Fruit fly (Drosophila melanogaster) whole organism, embryonic: ENCODE measurements around the gene CG8206.
A peak's percentile ranks its signal among the peaks of the same experiment; 100 is the strongest.

ENCODE experiments used
- Ada2b ChIP-seq: fragments of 200-800 bp; sonication (Bioruptor generic); IDR thresholded peaks from 2 replicates; pipeline ENCODE4 v1.3.6; 2022; ENCODE audit warnings: missing biosample characterization, missing genetic modification characterization
- CG10979 ChIP-seq: fragments of 200-800 bp; sonication (Bioruptor generic); optimal IDR thresholded peaks from 2 replicates; lab custom pipeline; 2018; ENCODE audit warnings: missing biosample characterization, mild to moderate bottlenecking, missing genetic modification characterization, moderate library complexity
- CG11093 ChIP-seq: fragments of 200-800 bp; sonication (Bioruptor generic); IDR thresholded peaks from 3 replicates; pipeline ENCODE4 v1.3.6; 2022; ENCODE audit warnings: missing biosample characterization, missing genetic modification characterization
- CG11696 ChIP-seq: fragments of 200-800 bp; sonication (Bioruptor generic); IDR thresholded peaks from 2 replicates; pipeline ENCODE4 v1.3.6; 2022; ENCODE audit warnings: missing biosample characterization, missing genetic modification characterization
- CG12104 ChIP-seq: fragments of 200-800 bp; sonication (Bioruptor generic); optimal IDR thresholded peaks from 3 replicates; lab custom pipeline; 2016; ENCODE audit warnings: missing biosample characterization, missing genetic modification characterization
- CG13287 ChIP-seq: fragments of 200-800 bp; sonication (Bioruptor generic); IDR thresholded peaks from 2 replicates; pipeline ENCODE4 v1.3.6; 2022; ENCODE audit warnings: missing biosample characterization, missing genetic modification characterization; ENCODE audit not compliant: partially characterized antibody
- CG13424 ChIP-seq: fragments of 200-800 bp; sonication (Bioruptor generic); optimal IDR thresholded peaks from 2 replicates; lab custom pipeline; 2019; ENCODE audit warnings: missing biosample characterization, mild to moderate bottlenecking, missing genetic modification characterization, moderate library complexity
- CG14667 ChIP-seq: fragments of 200-800 bp; sonication (Bioruptor generic); IDR thresholded peaks from 2 replicates; pipeline ENCODE4 v1.3.6; 2022; ENCODE audit warnings: missing biosample characterization, missing genetic modification characterization
- CG1602 ChIP-seq: fragments of 200-800 bp; sonication (Bioruptor generic); optimal IDR thresholded peaks from 3 replicates; lab custom pipeline; 2016; ENCODE audit warnings: missing biosample characterization, missing genetic modification characterization
- CG1647 ChIP-seq: fragments of 200-800 bp; sonication (Bioruptor generic); optimal IDR thresholded peaks from 3 replicates; lab custom pipeline; 2016; ENCODE audit warnings: missing biosample characterization, missing genetic modification characterization
- CG17802 ChIP-seq: fragments of 200-800 bp; sonication (Bioruptor generic); optimal IDR thresholded peaks from 2 replicates; lab custom pipeline; 2018; ENCODE audit warnings: missing biosample characterization, mild to moderate bottlenecking, missing genetic modification characterization, moderate library complexity
- CG18476 ChIP-seq: fragments of 200-800 bp; sonication (Bioruptor generic); optimal IDR thresholded peaks from 2 replicates; lab custom pipeline; 2016; ENCODE audit warnings: missing biosample characterization, mild to moderate bottlenecking, missing genetic modification characterization
- CG2120 ChIP-seq: fragments of 200-800 bp; sonication (Bioruptor generic); optimal IDR thresholded peaks from 3 replicates; lab custom pipeline; 2016; ENCODE audit warnings: missing biosample characterization, missing genetic modification characterization
- CG2202 ChIP-seq: fragments of 200-800 bp; sonication (Bioruptor generic); optimal IDR thresholded peaks from 2 replicates; lab custom pipeline; 2018; ENCODE audit warnings: missing biosample characterization, mild to moderate bottlenecking, missing genetic modification characterization
- CG2875 ChIP-seq: fragments of 200-800 bp; sonication (Bioruptor generic); optimal IDR thresholded peaks from 2 replicates; lab custom pipeline; 2017; ENCODE audit warnings: missing biosample characterization, mild to moderate bottlenecking, missing genetic modification characterization, missing genetic modification reagents
- CG32767 ChIP-seq: fragments of 200-800 bp; sonication (Bioruptor generic); IDR thresholded peaks from 2 replicates; pipeline ENCODE4 v1.3.6; 2022; ENCODE audit warnings: missing biosample characterization, missing genetic modification characterization
- CG32772 ChIP-seq: fragments of 200-800 bp; sonication (Bioruptor generic); IDR thresholded peaks from 2 replicates; pipeline ENCODE4 v1.3.6; 2022; ENCODE audit warnings: missing biosample characterization, missing genetic modification characterization
- CG3726 ChIP-seq: fragments of 200-800 bp; sonication (Bioruptor generic); IDR thresholded peaks from 3 replicates; pipeline ENCODE4, ENCODE4 v1.3.6; 2022; ENCODE audit warnings: missing biosample characterization, missing genetic modification characterization
- CG3995 ChIP-seq: fragments of 200-800 bp; sonication (Bioruptor generic); optimal IDR thresholded peaks from 3 replicates; lab custom pipeline; 2016; ENCODE audit warnings: missing biosample characterization, missing genetic modification characterization
- CG4707 ChIP-seq: fragments of 200-800 bp; sonication (Bioruptor generic); optimal IDR thresholded peaks from 2 replicates; lab custom pipeline; 2018; ENCODE audit warnings: missing biosample characterization, mild to moderate bottlenecking, missing genetic modification characterization, moderate library complexity
- CG7928 ChIP-seq: fragments of 200-800 bp; sonication (Bioruptor generic); optimal IDR thresholded peaks from 2 replicates; lab custom pipeline; 2017; ENCODE audit warnings: missing biosample characterization, mild to moderate bottlenecking, missing genetic modification characterization
- CG8089 ChIP-seq: fragments of 200-800 bp; sonication (Bioruptor generic); optimal IDR thresholded peaks from 3 replicates; lab custom pipeline; 2016; ENCODE audit warnings: missing biosample characterization, missing genetic modification characterization
- CG8924 ChIP-seq: fragments of 200-800 bp; optimal IDR thresholded peaks from 3 replicates; lab custom pipeline; 2019; ENCODE audit warnings: missing biosample characterization, mild to moderate bottlenecking, missing genetic modification characterization, moderate library complexity
- CoRest ChIP-seq: fragments of 200-800 bp; sonication (Bioruptor generic); optimal IDR thresholded peaks from 3 replicates; lab custom pipeline; 2018; ENCODE audit warnings: missing biosample characterization, mild to moderate bottlenecking, missing genetic modification characterization, moderate library complexity
- Deaf1 ChIP-seq: fragments of 200-800 bp; optimal IDR thresholded peaks from 3 replicates; lab custom pipeline; 2019; ENCODE audit warnings: missing biosample characterization, mild to moderate bottlenecking, missing genetic modification characterization, moderate library complexity
- Dip2 ChIP-seq: fragments of 200-800 bp; sonication (Bioruptor generic); IDR thresholded peaks from 2 replicates; pipeline ENCODE4 v1.3.6; 2022; ENCODE audit warnings: missing biosample characterization, missing genetic modification characterization
- Dip3 ChIP-seq: fragments of 200-800 bp; sonication (Bioruptor generic); optimal IDR thresholded peaks from 3 replicates; lab custom pipeline; 2016; ENCODE audit warnings: missing biosample characterization, missing genetic modification characterization
- Dll ChIP-seq: fragments of 200-800 bp; sonication (Bioruptor generic); IDR thresholded peaks from 4 replicates; pipeline ENCODE4 v1.3.6; 2022; ENCODE audit warnings: missing biosample characterization, missing genetic modification characterization; ENCODE audit not compliant: partially characterized antibody
- E2f1 ChIP-seq: fragments of 200-800 bp; sonication (Bioruptor generic); IDR thresholded peaks from 2 replicates; pipeline ENCODE4 v1.3.6; 2022; ENCODE audit warnings: missing biosample characterization, missing genetic modification characterization
- Lim3 ChIP-seq: fragments of 200-800 bp; sonication (Bioruptor generic); IDR thresholded peaks from 2 replicates; pipeline ENCODE4 v1.3.6; 2022; ENCODE audit warnings: missing biosample characterization, missing genetic modification characterization
- Mrtf ChIP-seq: fragments of 200-800 bp; sonication (Bioruptor generic); IDR thresholded peaks from 3 replicates; pipeline ENCODE4 v1.3.6; 2022; ENCODE audit warnings: missing biosample characterization, missing genetic modification characterization
- Six4 ChIP-seq: fragments of 200-800 bp; sonication (Bioruptor generic); optimal IDR thresholded peaks from 2 replicates; lab custom pipeline; 2016; ENCODE audit warnings: missing biosample characterization, missing genetic modification characterization
- Vsx1 ChIP-seq: fragments of 200-800 bp; sonication (Bioruptor generic); optimal IDR thresholded peaks from 2 replicates; lab custom pipeline; 2017; ENCODE audit warnings: missing biosample characterization, mild to moderate bottlenecking, missing genetic modification characterization, missing genetic modification reagents
- az2 ChIP-seq: fragments of 200-800 bp; sonication (Bioruptor generic); optimal IDR thresholded peaks from 3 replicates; lab custom pipeline; 2016; ENCODE audit warnings: missing biosample characterization, missing genetic modification characterization
- chm ChIP-seq: fragments of 200-800 bp; sonication (Bioruptor generic); IDR thresholded peaks from 2 replicates; pipeline ENCODE4 v1.3.6; 2022; ENCODE audit warnings: missing biosample characterization, missing genetic modification characterization
- corto ChIP-seq: fragments of 200-800 bp; sonication (Bioruptor generic); optimal IDR thresholded peaks from 2 replicates; lab custom pipeline; 2016; ENCODE audit warnings: missing biosample characterization, mild to moderate bottlenecking, missing genetic modification characterization, moderate library complexity
- crp ChIP-seq, 2 experiments: fragments of 200-800 bp; sonication (Bioruptor generic); optimal IDR thresholded peaks; 2 replicates in 1 of 2; 3 replicates in 1 of 2; lab custom pipeline; 2017; ENCODE audit warnings: missing biosample characterization in 2 of 2, missing genetic modification characterization in 2 of 2, mild to moderate bottlenecking in 1 of 2, moderate library complexity in 1 of 2
- cwo ChIP-seq: fragments of 200-800 bp; sonication (Bioruptor generic); optimal IDR thresholded peaks from 3 replicates; lab custom pipeline; 2017; ENCODE audit warnings: missing biosample characterization, missing genetic modification characterization, mild to moderate bottlenecking, moderate library complexity, missing genetic modification reagents
- dati ChIP-seq: fragments of 200-800 bp; sonication (Bioruptor generic); IDR thresholded peaks from 2 replicates; pipeline ENCODE4 v1.3.6; 2022; ENCODE audit warnings: missing biosample characterization, missing genetic modification characterization
- fd3F ChIP-seq: fragments of 200-800 bp; sonication (Bioruptor generic); optimal IDR thresholded peaks from 2 replicates; lab custom pipeline; 2018; ENCODE audit warnings: missing biosample characterization, mild to moderate bottlenecking, missing genetic modification characterization, moderate library complexity
- ftz-f1 ChIP-seq: fragments of 200-800 bp; sonication (Bioruptor generic); optimal IDR thresholded peaks from 2 replicates; lab custom pipeline; 2016; ENCODE audit warnings: missing biosample characterization, missing genetic modification characterization
- fu2 ChIP-seq: fragments of 200-800 bp; sonication (Bioruptor generic); optimal IDR thresholded peaks from 2 replicates; lab custom pipeline; 2016; ENCODE audit warnings: missing biosample characterization, missing genetic modification characterization
- gt ChIP-seq: fragments of 200-800 bp; sonication (Bioruptor generic); IDR thresholded peaks from 2 replicates; pipeline ENCODE4 v1.3.6; 2022; ENCODE audit warnings: missing biosample characterization, missing genetic modification characterization
- hb ChIP-seq: fragments of 200-800 bp; sonication (Bioruptor generic); IDR thresholded peaks from 3 replicates; pipeline ENCODE4 v1.3.6; 2022; ENCODE audit warnings: missing biosample characterization, missing genetic modification characterization; ENCODE audit not compliant: partially characterized antibody
- inv ChIP-seq: fragments of 200-800 bp; sonication (Bioruptor generic); IDR thresholded peaks from 2 replicates; pipeline ENCODE4 v1.3.6; 2022; ENCODE audit warnings: missing biosample characterization, missing genetic modification characterization; ENCODE audit not compliant: partially characterized antibody
- lbe ChIP-seq: fragments of 200-800 bp; sonication (Bioruptor generic); optimal IDR thresholded peaks from 2 replicates; lab custom pipeline; 2016; ENCODE audit warnings: missing biosample characterization, mild to moderate bottlenecking, missing genetic modification characterization
- maf-S ChIP-seq: fragments of 200-800 bp; sonication (Bioruptor generic); optimal IDR thresholded peaks from 2 replicates; lab custom pipeline; 2016; ENCODE audit warnings: missing biosample characterization, missing genetic modification characterization
- mirr ChIP-seq: fragments of 200-800 bp; sonication (Bioruptor generic); optimal IDR thresholded peaks from 3 replicates; lab custom pipeline; 2018; ENCODE audit warnings: missing biosample characterization, mild to moderate bottlenecking, missing genetic modification characterization
- nerfin-2 ChIP-seq: fragments of 200-800 bp; sonication (Bioruptor generic); IDR thresholded peaks from 2 replicates; pipeline ENCODE4 v1.3.6; 2022; ENCODE audit warnings: missing biosample characterization, missing genetic modification characterization; ENCODE audit not compliant: partially characterized antibody
- stwl ChIP-seq: fragments of 200-800 bp; sonication (Bioruptor generic); optimal IDR thresholded peaks from 3 replicates; lab custom pipeline; 2018; ENCODE audit warnings: missing biosample characterization, mild to moderate bottlenecking, missing genetic modification characterization, moderate library complexity

The CG8206 gene

dm6 chrX:15703720-15704206 lies 35.3 kb upstream of the CG8206 start, which contains the start of the genes Pis and Hap40 (continued):
- TF ChIP-seq crp (GFP tag; optimal IDR thresholded peaks at IDR 0.05; lab: Kevin White, UChicago) = peak in 1 of 2 experiments; percentile 48
- peak; percentile 17; the same call in 1 of the 2 replicates for TF ChIP-seq E2f1 (GFP tag; lab: Robert Waterston, UW)
- no peak for TF ChIP-seq dati (GFP tag; lab: Robert Waterston, UW)
- TF ChIP-seq az2 (GFP tag; lab: Kevin White, UChicago) = peak; percentile 44
- no peak for TF ChIP-seq cwo (GFP tag; lab: Kevin White, UChicago)
- TF ChIP-seq hb (GFP tag; lab: Robert Waterston, UW) = no peak
- peak; percentile 63 for TF ChIP-seq CG14667
- peak; percentile 69 for TF ChIP-seq CG3995 (GFP tag; lab: Kevin White, UChicago)
- peak; percentile 60 for TF ChIP-seq CG12104
- no peak for TF ChIP-seq Dip2 (GFP tag; lab: Robert Waterston, UW)
- TF ChIP-seq Lim3 (GFP tag; lab: Robert Waterston, UW) = no peak
- peak; percentile 27; the same call in 1 of the 2 replicates for TF ChIP-seq CG32767 (GFP tag; lab: Robert Waterston, UW)
- TF ChIP-seq CG13287 (GFP tag; lab: Robert Waterston, UW) = no peak
- no peak for TF ChIP-seq chm (GFP tag; lab: Robert Waterston, UW)
- no peak for TF ChIP-seq corto (GFP tag; lab: Kevin White, UChicago)
- TF ChIP-seq Mrtf = peak; percentile 67
- peak; percentile 76; the same call in 2 of the 3 replicates for TF ChIP-seq CG11093 (GFP tag; lab: Robert Waterston, UW)
- TF ChIP-seq fu2 (GFP tag; lab: Kevin White, UChicago) = peak; percentile 60
- TF ChIP-seq lbe (GFP tag; lab: Kevin White, UChicago) = peak; percentile 7
- TF ChIP-seq CG17802 (tag; lab: Kevin White, UChicago) = peak; percentile 77
- TF ChIP-seq inv = no peak
- peak; percentile 81 for TF ChIP-seq CG2120 (GFP tag; lab: Kevin White, UChicago)
- TF ChIP-seq CG2875 (GFP tag; lab: Kevin White, UChicago) = no peak
- TF ChIP-seq Vsx1 (GFP tag; lab: Kevin White, UChicago) = no peak
- TF ChIP-seq Deaf1 = peak; percentile 23
- TF ChIP-seq CG8924 (tag; lab: Kevin White, UChicago) = peak; percentile 77
- peak; percentile 82 for TF ChIP-seq CG13424 (tag; lab: Kevin White, UChicago)
- peak; percentile 67 for TF ChIP-seq ftz-f1 (GFP tag; lab: Kevin White, UChicago)
- 0 out of 3 replicates have a peak, but pooled peaks have one; percentile 22 for TF ChIP-seq CG3726 (GFP tag; lab: Robert Waterston, UW)
- peak; percentile 48 for TF ChIP-seq CG1647 (GFP tag; lab: Kevin White, UChicago)
- TF ChIP-seq Ada2b (GFP tag; lab: Robert Waterston, UW) = peak; percentile 59
- TF ChIP-seq CG7928 (GFP tag; lab: Kevin White, UChicago) = peak; percentile 37
- peak; percentile 12 for TF ChIP-seq Six4 (GFP tag; lab: Kevin White, UChicago)
- TF ChIP-seq CG10979 (tag; lab: Kevin White, UChicago) = peak; percentile 67
- TF ChIP-seq Dip3 (GFP tag; lab: Kevin White, UChicago) = peak; percentile 45
- TF ChIP-seq mirr (GFP tag; lab: Kevin White, UChicago) = no peak
- peak; percentile 73 for TF ChIP-seq CG32772
- peak; percentile 73 for TF ChIP-seq fd3F (GFP tag; lab: Kevin White, UChicago)
- TF ChIP-seq CG8089 (GFP tag; lab: Kevin White, UChicago) = no peak
- peak; percentile 48 for TF ChIP-seq CG18476 (GFP tag; lab: Kevin White, UChicago)
- TF ChIP-seq Dll (GFP tag; lab: Robert Waterston, UW) = no peak
- peak; percentile 35 for TF ChIP-seq stwl (tag; lab: Kevin White, UChicago)
- TF ChIP-seq CoRest = peak; percentile 90
- TF ChIP-seq CG4707 = no peak
- TF ChIP-seq nerfin-2 = no peak
- TF ChIP-seq gt (GFP tag; lab: Robert Waterston, UW) = no peak
- no peak for TF ChIP-seq CG2202 (tag; lab: Kevin White, UChicago)
- no peak for TF ChIP-seq CG11696 (GFP tag; lab: Robert Waterston, UW)
- peak; percentile 72 for TF ChIP-seq CG1602 (GFP tag; lab: Kevin White, UChicago)
- peak; percentile 0 for TF ChIP-seq maf-S (GFP tag; lab: Kevin White, UChicago)
